Worm (Caenorhabditis elegans) whole organism, L1 larva: ENCODE measurements around the gene F53F8.7.

Experiments
- alr-1 ChIP-seq: fragments of 200-800 bp; sonication (Bioruptor generic); optimal IDR thresholded peaks from 2 replicates; lab custom pipeline; 2018; ENCODE audit warnings: borderline replicate concordance, mild to moderate bottlenecking, missing genetic modification characterization, missing compliant biosample characterization
- ama-1 ChIP-seq: fragments of 150-350 bp; optimal IDR thresholded peaks from 2 replicates; lab custom pipeline; 2014
- ceh-88 ChIP-seq: fragments of 200-800 bp; sonication (Bioruptor generic); IDR thresholded peaks from 2 replicates; pipeline ENCODE4 v1.3.6; 2022; ENCODE audit warnings: missing genetic modification characterization, missing compliant biosample characterization
- nhr-28 ChIP-seq: fragments of 150-350 bp; optimal IDR thresholded peaks from 2 replicates; lab custom pipeline; 2014; ENCODE audit warnings: missing biosample characterization, missing genetic modification characterization
- snpc-4 ChIP-seq: fragments of 150-350 bp; optimal IDR thresholded peaks from 2 replicates; lab custom pipeline; 2014; ENCODE audit warnings: missing biosample characterization, missing genetic modification characterization
- zag-1 ChIP-seq: fragments of 150-350 bp; optimal IDR thresholded peaks from 2 replicates; lab custom pipeline; 2014; ENCODE audit warnings: missing biosample characterization, missing genetic modification characterization

- TF ChIP-seq ceh-88 (GFP tag; lab: Robert Waterston, UW) (no peak), snpc-4 (tag; lab: Kevin White, UChicago) (no peak), zag-1 (tag; lab: Kevin White, UChicago) (no peak), ama-1 (peak; percentile 5), nhr-28 (tag; lab: Kevin White, UChicago) (no peak), alr-1 (tag; lab: Kevin White, UChicago) (no peak)
Observed at ce11 chrV:20716830-20717441, 18.8 kb upstream of the F53F8.7 start.
